Worm (Caenorhabditis elegans) whole organism, L4 larva: ENCODE results near the gene tsen-2.
A peak's percentile ranks its signal among the peaks of the same experiment; 100 is the strongest.

Experiments used
- F26F4.8 ChIP-seq: fragments of 200-800 bp; sonication (Bioruptor generic); conservative IDR thresholded peaks from 2 replicates; pipeline ENCODE4 v1.3.6; 2022; ENCODE audit warnings: missing genetic modification characterization, missing compliant biosample characterization
- Y105C5A.15 ChIP-seq: fragments of 200-800 bp; sonication (Bioruptor generic); IDR thresholded peaks from 2 replicates; pipeline ENCODE4 v1.3.6; 2022; ENCODE audit warnings: missing genetic modification characterization, missing compliant biosample characterization
- Y75B8A.6 ChIP-seq: fragments of 200-800 bp; sonication (Bioruptor generic); IDR thresholded peaks from 2 replicates; pipeline ENCODE4 v1.3.6; 2022; ENCODE audit warnings: missing genetic modification reagents, missing genetic modification characterization, missing compliant biosample characterization
- ZK337.2 ChIP-seq: fragments of 200-800 bp; sonication (Bioruptor generic); IDR thresholded peaks from 2 replicates; pipeline ENCODE4 v1.3.6; 2022; ENCODE audit warnings: missing genetic modification reagents, missing genetic modification characterization, missing compliant biosample characterization
- aha-1 ChIP-seq: fragments of 150-350 bp; peaks from one replicate; lab custom pipeline; 2014; ENCODE audit warnings: missing biosample characterization, missing genetic modification characterization
- ceh-20 ChIP-seq: fragments of 200-800 bp; sonication (Bioruptor generic); IDR thresholded peaks from 2 replicates; pipeline ENCODE4 v1.3.6; 2022; ENCODE audit warnings: missing genetic modification reagents, missing genetic modification characterization, missing compliant biosample characterization
- ceh-32 ChIP-seq: sonication (generic microtip); optimal IDR thresholded peaks from 2 replicates; lab custom pipeline; 2016; ENCODE audit warnings: mild to moderate bottlenecking, missing genetic modification characterization, missing compliant biosample characterization; ENCODE audit not compliant: poor library complexity
- cey-2 ChIP-seq: sonication (generic microtip); optimal IDR thresholded peaks from 3 replicates; lab custom pipeline; 2017; ENCODE audit warnings: missing genetic modification characterization, mild to moderate bottlenecking, missing compliant biosample characterization, antibody characterized with exemption, borderline replicate concordance; ENCODE audit not compliant: insufficient read depth
- ctbp-1 ChIP-seq: fragments of 200-800 bp; sonication (Bioruptor generic); IDR thresholded peaks from 2 replicates; pipeline ENCODE4 v1.3.6; 2022; ENCODE audit warnings: missing genetic modification reagents, missing genetic modification characterization, missing compliant biosample characterization
- daf-12 ChIP-seq: fragments of 150-350 bp; optimal IDR thresholded peaks from 2 replicates; lab custom pipeline; 2014; ENCODE audit warnings: missing biosample characterization, missing genetic modification reagents, missing genetic modification characterization
- daf-8 ChIP-seq: fragments of 200-800 bp; sonication (Bioruptor generic); IDR thresholded peaks from 2 replicates; pipeline ENCODE4 v1.3.6; 2022; ENCODE audit warnings: missing genetic modification characterization, missing compliant biosample characterization
- dmd-9 ChIP-seq: fragments of 200-800 bp; sonication (Bioruptor generic); IDR thresholded peaks from 2 replicates; pipeline ENCODE4 v1.3.6; 2022; ENCODE audit warnings: missing genetic modification reagents, missing genetic modification characterization, missing compliant biosample characterization
- egl-27 ChIP-seq: sonication (generic microtip); optimal IDR thresholded peaks from 3 replicates; lab custom pipeline; 2017; ENCODE audit warnings: missing biosample characterization, missing genetic modification reagents, missing genetic modification characterization
- egl-43 ChIP-seq: fragments of 200-800 bp; sonication (Bioruptor generic); IDR thresholded peaks from 2 replicates; pipeline ENCODE4 v1.3.6; 2022; ENCODE audit warnings: missing genetic modification reagents, missing genetic modification characterization, missing compliant biosample characterization
- fkh-10 ChIP-seq: fragments of 150-350 bp; optimal IDR thresholded peaks from 2 replicates; lab custom pipeline; 2014; ENCODE audit warnings: missing biosample characterization, missing genetic modification reagents, missing genetic modification characterization
- gei-8 ChIP-seq: fragments of 200-800 bp; sonication (Bioruptor generic); optimal IDR thresholded peaks from 2 replicates; lab custom pipeline; 2018; ENCODE audit warnings: mild to moderate bottlenecking, missing genetic modification characterization, missing compliant biosample characterization
- hif-1 ChIP-seq, 2 experiments: sonication (generic microtip); optimal IDR thresholded peaks; 2 replicates each; lab custom pipeline; 2016 to 2017; ENCODE audit warnings: missing compliant biosample characterization in 2 of 2, missing genetic modification characterization in 2 of 2, missing genetic modification reagents in 2 of 2, missing genotype in 2 of 2, mild to moderate bottlenecking in 1 of 2
- hlh-30 ChIP-seq: sonication (generic microtip); optimal IDR thresholded peaks from 2 replicates; lab custom pipeline; 2017; ENCODE audit warnings: antibody characterized with exemption, mild to moderate bottlenecking, missing genetic modification characterization, missing compliant biosample characterization; ENCODE audit not compliant: insufficient read depth
- hmg-1.1 ChIP-seq: fragments of 200-800 bp; sonication (Bioruptor generic); IDR thresholded peaks from 2 replicates; pipeline ENCODE4 v1.3.6; 2022; ENCODE audit warnings: missing genetic modification reagents, missing genetic modification characterization, missing compliant biosample characterization
- jun-1 ChIP-seq: fragments of 150-350 bp; optimal IDR thresholded peaks from 2 replicates; lab custom pipeline; 2014; ENCODE audit warnings: missing biosample characterization, missing genetic modification reagents, missing genetic modification characterization
- lim-7 ChIP-seq: fragments of 200-800 bp; sonication (Bioruptor generic); IDR thresholded peaks from 2 replicates; pipeline ENCODE4 v1.3.6; 2022; ENCODE audit warnings: missing genetic modification characterization, missing compliant biosample characterization
- lin-15B ChIP-seq: fragments of 150-350 bp; sonication (generic microtip); optimal IDR thresholded peaks from 3 replicates; lab custom pipeline; 2014; ENCODE audit warnings: missing biosample characterization, missing genetic modification characterization
- lin-29 ChIP-seq: fragments of 200-800 bp; sonication (Bioruptor generic); IDR thresholded peaks from 2 replicates; pipeline ENCODE4 v1.3.6; 2022; ENCODE audit warnings: missing genetic modification reagents, missing genetic modification characterization, missing compliant biosample characterization
- lsy-2 ChIP-seq, 2 experiments: fragments of 150-350 bp in 1 of 2; sonication (generic microtip) in 1 of 2; optimal IDR thresholded peaks; 2 replicates each; lab custom pipeline; 2014 to 2017; ENCODE audit warnings: missing biosample characterization in 2 of 2, missing genetic modification characterization in 2 of 2
- madf-9 ChIP-seq: fragments of 200-800 bp; sonication (Bioruptor generic); conservative IDR thresholded peaks from 2 replicates; pipeline ENCODE4 v1.3.6; 2022; ENCODE audit warnings: missing genetic modification reagents, missing genetic modification characterization, missing compliant biosample characterization
- mdt-29 ChIP-seq: fragments of 200-800 bp; sonication (Bioruptor generic); IDR thresholded peaks from 2 replicates; pipeline ENCODE4 v1.3.6; 2022; ENCODE audit warnings: missing genetic modification reagents, missing genetic modification characterization, missing compliant biosample characterization
- mep-1 ChIP-seq: fragments of 150-350 bp; sonication (generic microtip); optimal IDR thresholded peaks from 3 replicates; lab custom pipeline; 2014; ENCODE audit warnings: missing biosample characterization, missing genetic modification characterization
- mxl-2 ChIP-seq: fragments of 200-800 bp; sonication (Bioruptor generic); conservative IDR thresholded peaks from 2 replicates; pipeline ENCODE4 v1.3.6; 2022; ENCODE audit warnings: missing genetic modification reagents, missing genetic modification characterization, missing compliant biosample characterization
- mxl-3 ChIP-seq: fragments of 200-800 bp; sonication (Bioruptor generic); optimal IDR thresholded peaks from 2 replicates; lab custom pipeline; 2018; ENCODE audit warnings: mild to moderate bottlenecking, missing genetic modification characterization, missing compliant biosample characterization
- nhr-10 ChIP-seq: fragments of 150-350 bp; optimal IDR thresholded peaks from 2 replicates; lab custom pipeline; 2014; ENCODE audit warnings: missing biosample characterization, missing genetic modification characterization
- nhr-102 ChIP-seq: sonication (generic microtip); optimal IDR thresholded peaks from 2 replicates; lab custom pipeline; 2016; ENCODE audit warnings: mild to moderate bottlenecking, missing genetic modification characterization, moderate library complexity, missing compliant biosample characterization
- nhr-11 ChIP-seq: fragments of 150-350 bp; optimal IDR thresholded peaks from 2 replicates; lab custom pipeline; 2014; ENCODE audit warnings: missing biosample characterization, missing genetic modification characterization
- nhr-42 ChIP-seq: fragments of 200-800 bp; sonication (Bioruptor generic); IDR thresholded peaks from 2 replicates; pipeline ENCODE4 v1.3.6; 2022; ENCODE audit warnings: missing genetic modification characterization, missing compliant biosample characterization
- nhr-48 ChIP-seq: sonication (generic microtip); optimal IDR thresholded peaks from 2 replicates; lab custom pipeline; 2016; ENCODE audit warnings: mild to moderate bottlenecking, missing genetic modification characterization, missing compliant biosample characterization
- nhr-6 ChIP-seq: fragments of 150-350 bp; optimal IDR thresholded peaks from 2 replicates; lab custom pipeline; 2014; ENCODE audit warnings: missing biosample characterization, missing genetic modification characterization
- nhr-77 ChIP-seq: fragments of 150-350 bp; optimal IDR thresholded peaks from 2 replicates; lab custom pipeline; 2014; ENCODE audit warnings: missing biosample characterization, missing genetic modification characterization
- pha-4 ChIP-seq, 2 experiments: fragments of 150-350 bp in 1 of 2; fragments of 200-800 bp in 1 of 2; sonication (Bioruptor generic) in 1 of 2; IDR thresholded peaks in 1 of 2; optimal IDR thresholded peaks in 1 of 2; 2 replicates each; pipeline versions ENCODE4 v1.3.6 to Lab custom; 2014 to 2022; ENCODE audit warnings: missing genetic modification characterization in 2 of 2, missing genetic modification reagents in 2 of 2, missing biosample characterization in 1 of 2, missing compliant biosample characterization in 1 of 2
- php-3 ChIP-seq: fragments of 200-800 bp; sonication (Bioruptor generic); IDR thresholded peaks from 2 replicates; pipeline ENCODE4 v1.3.6; 2022; ENCODE audit warnings: missing genetic modification reagents, missing genetic modification characterization, missing compliant biosample characterization
- rbr-2 ChIP-seq: sonication (generic microtip); optimal IDR thresholded peaks from 2 replicates; lab custom pipeline; 2016; ENCODE audit warnings: missing genotype, missing genetic modification characterization, missing compliant biosample characterization
- sdz-12 ChIP-seq: fragments of 200-800 bp; sonication (Bioruptor generic); optimal IDR thresholded peaks from 2 replicates; lab custom pipeline; 2018; ENCODE audit warnings: mild to moderate bottlenecking, missing genetic modification characterization, missing compliant biosample characterization
- set-16 ChIP-seq: fragments of 200-800 bp; sonication (Bioruptor generic); IDR thresholded peaks from 2 replicates; pipeline ENCODE4 v1.3.6; 2022; ENCODE audit warnings: missing genetic modification reagents, missing genetic modification characterization, missing compliant biosample characterization
- snpc-4 ChIP-seq: fragments of 150-350 bp; optimal IDR thresholded peaks from 2 replicates; lab custom pipeline; 2014; ENCODE audit warnings: missing biosample characterization, missing genetic modification characterization
- spr-1 ChIP-seq: sonication (generic microtip); optimal IDR thresholded peaks from 2 replicates; lab custom pipeline; 2016; ENCODE audit warnings: mild to moderate bottlenecking, missing genetic modification characterization, missing compliant biosample characterization
- spr-3 ChIP-seq: fragments of 200-800 bp; sonication (Bioruptor generic); optimal IDR thresholded peaks from 2 replicates; lab custom pipeline; 2018; ENCODE audit warnings: mild to moderate bottlenecking, missing genetic modification characterization, missing compliant biosample characterization
- tag-97 ChIP-seq: fragments of 200-800 bp; sonication (Bioruptor generic); IDR thresholded peaks from 2 replicates; pipeline ENCODE4 v1.3.6; 2022; ENCODE audit warnings: missing genetic modification characterization, missing compliant biosample characterization
- tra-1 ChIP-seq: fragments of 200-800 bp; sonication (Bioruptor generic); IDR thresholded peaks from 2 replicates; pipeline ENCODE4 v1.3.6; 2022; ENCODE audit warnings: missing genetic modification reagents, missing genetic modification characterization, missing compliant biosample characterization
- vab-7 ChIP-seq: fragments of 200-800 bp; sonication (Bioruptor generic); IDR thresholded peaks from 2 replicates; pipeline ENCODE4 v1.3.6; 2022; ENCODE audit warnings: missing genetic modification reagents, missing genetic modification characterization, missing compliant biosample characterization
- zag-1 ChIP-seq: fragments of 150-350 bp; optimal IDR thresholded peaks from 2 replicates; lab custom pipeline; 2014; ENCODE audit warnings: missing biosample characterization, missing genetic modification characterization
- zfp-3 ChIP-seq: fragments of 200-800 bp; sonication (Bioruptor generic); conservative IDR thresholded peaks from 2 replicates; pipeline ENCODE4 v1.3.6; 2022; ENCODE audit warnings: missing genetic modification reagents, missing genetic modification characterization, missing compliant biosample characterization
- zip-11 ChIP-seq: fragments of 200-800 bp; sonication (Bioruptor generic); IDR thresholded peaks from 2 replicates; pipeline ENCODE4 v1.3.6; 2022; ENCODE audit warnings: missing genetic modification characterization, missing compliant biosample characterization
- zip-2 ChIP-seq: fragments of 150-350 bp; optimal IDR thresholded peaks from 2 replicates; lab custom pipeline; 2014; ENCODE audit warnings: missing biosample characterization, missing genetic modification characterization

Gene tsen-2

ce11 chrIII:11935948-11936280, 37.8 kb upstream of the tsen-2 start:
- TF ChIP-seq Y75B8A.6 (GFP tag; lab: Robert Waterston, UW) = no peak
- TF ChIP-seq lin-15B (tag; lab: Kevin White, UChicago) = no peak
- no peak for TF ChIP-seq F26F4.8 (GFP tag; lab: Robert Waterston, UW)
- TF ChIP-seq lim-7 (GFP tag; lab: Robert Waterston, UW) = no peak
- TF ChIP-seq cey-2 (tag; lab: Kevin White, UChicago) = no peak
- no peak for TF ChIP-seq zfp-3 (GFP tag; lab: Robert Waterston, UW)
- TF ChIP-seq egl-43 (GFP tag; lab: Robert Waterston, UW) = no peak
- no peak for TF ChIP-seq nhr-77 (tag; lab: Kevin White, UChicago)
- no peak for TF ChIP-seq egl-27 (tag; lab: Kevin White, UChicago)
- TF ChIP-seq ZK337.2 (GFP tag; lab: Robert Waterston, UW) = no peak
- no peak for TF ChIP-seq nhr-6
- no peak for TF ChIP-seq nhr-102 (tag; lab: Kevin White, UChicago)
- TF ChIP-seq lsy-2 (tag; optimal IDR thresholded peaks at IDR 0.05; lab: Kevin White, UChicago) = peak in 1 of 2 experiments; percentile 42
- TF ChIP-seq spr-1 (tag; lab: Kevin White, UChicago) = no peak
- no peak for TF ChIP-seq ceh-32
- no peak for TF ChIP-seq nhr-48 (tag; lab: Kevin White, UChicago)
- 0 out of 2 replicates have a peak, but pooled peaks have one; percentile 33 for TF ChIP-seq vab-7
- no peak for TF ChIP-seq daf-12 (tag; lab: Kevin White, UChicago)
- peak; percentile 47 for TF ChIP-seq rbr-2 (tag; lab: Kevin White, UChicago)
- TF ChIP-seq zag-1 (tag; lab: Kevin White, UChicago) = no peak
- no peak for TF ChIP-seq zip-2
- TF ChIP-seq mep-1 (tag; lab: Kevin White, UChicago) = no peak
- TF ChIP-seq hlh-30 (tag; lab: Kevin White, UChicago) = no peak
- no peak for TF ChIP-seq dmd-9 (GFP tag; lab: Robert Waterston, UW)
- no peak for TF ChIP-seq ceh-20 (GFP tag; lab: Robert Waterston, UW)
- no peak for TF ChIP-seq madf-9 (GFP tag; lab: Robert Waterston, UW)
- no peak for TF ChIP-seq sdz-12 (GFP tag; lab: Kevin White, UChicago)
- TF ChIP-seq nhr-42 = no peak
- TF ChIP-seq hif-1 (tag; optimal IDR thresholded peaks at IDR 0.05; lab: Kevin White, UChicago) = peak in 1 of 2 experiments; percentile 14
- TF ChIP-seq Y105C5A.15 = no peak
- TF ChIP-seq daf-8 (GFP tag; lab: Robert Waterston, UW) = no peak
- no peak for TF ChIP-seq php-3 (GFP tag; lab: Robert Waterston, UW)
- TF ChIP-seq jun-1 (tag; lab: Kevin White, UChicago) = no peak
- TF ChIP-seq nhr-11 = no peak
- TF ChIP-seq mxl-3 (GFP tag; lab: Kevin White, UChicago) = no peak
- TF ChIP-seq set-16 = peak; percentile 50
- TF ChIP-seq tra-1 (GFP tag; lab: Robert Waterston, UW) = no peak
- TF ChIP-seq fkh-10 = no peak
- TF ChIP-seq mxl-2 = no peak
- TF ChIP-seq spr-3 (GFP tag; lab: Kevin White, UChicago) = no peak
- no peak for TF ChIP-seq nhr-10
- no peak for TF ChIP-seq gei-8
- peak; percentile 96 for TF ChIP-seq aha-1
- TF ChIP-seq lin-29 = no peak
- TF ChIP-seq snpc-4 (tag; lab: Kevin White, UChicago) = no peak
- TF ChIP-seq mdt-29 (GFP tag; lab: Robert Waterston, UW) = 0 out of 2 replicates have a peak, but pooled peaks have one; percentile 7
- TF ChIP-seq pha-4 (GFP tag; IDR thresholded peaks at IDR 0.05; lab: Robert Waterston, UW) = no peak
- no peak for TF ChIP-seq pha-4 (tag; optimal IDR thresholded peaks at IDR 0.05; lab: Kevin White, UChicago)
- TF ChIP-seq zip-11 (GFP tag; lab: Robert Waterston, UW) = no peak
- 0 out of 2 replicates have a peak, but pooled peaks have one; percentile 21 for TF ChIP-seq ctbp-1
- TF ChIP-seq hmg-1.1 = peak; percentile 41; the same call in 1 of the 2 replicates
- no peak for TF ChIP-seq tag-97 (GFP tag; lab: Robert Waterston, UW)
